Fruit fly (Drosophila melanogaster): ENCODE results near the gene CG17097.

dm6 chr2L:10647720-10648349 is 1.6 kb downstream of the CG17097 start:
- no peak for TF ChIP-seq CG8478 (optimal IDR thresholded peaks at IDR 0.05)
- no peak for TF ChIP-seq CTCF (optimal IDR thresholded peaks at IDR 0.05)

Measured in S2 (cell line).